Worm (Caenorhabditis elegans) whole organism, L1 larva: ENCODE data around the gene F57B9.8.
A peak's percentile ranks its signal among the peaks of the same experiment; 100 is the strongest.

Experiments
- C16A3.4 ChIP-seq: fragments of 150-350 bp; optimal IDR thresholded peaks from 2 replicates; lab custom pipeline; 2014; ENCODE audit warnings: missing biosample characterization, missing genetic modification characterization
- F16B12.6 ChIP-seq: fragments of 150-350 bp; optimal IDR thresholded peaks from 2 replicates; lab custom pipeline; 2014; ENCODE audit warnings: missing biosample characterization, missing genetic modification characterization
- Y116A8C.19 ChIP-seq: sonication (generic microtip); optimal IDR thresholded peaks from 2 replicates; lab custom pipeline; 2016; ENCODE audit warnings: missing compliant biosample characterization, missing genetic modification characterization, borderline replicate concordance
- aly-2 ChIP-seq: fragments of 150-350 bp; optimal IDR thresholded peaks from 2 replicates; lab custom pipeline; 2014; ENCODE audit warnings: missing biosample characterization, missing genetic modification characterization
- ama-1 ChIP-seq: fragments of 150-350 bp; optimal IDR thresholded peaks from 2 replicates; lab custom pipeline; 2014
- blmp-1 ChIP-seq: fragments of 150-350 bp; optimal IDR thresholded peaks from 2 replicates; lab custom pipeline; 2014; ENCODE audit warnings: missing biosample characterization, missing genetic modification characterization
- ceh-82 ChIP-seq, 3 experiments: fragments of 150-350 bp in 1 of 3; sonication (generic microtip) in 2 of 3; optimal IDR thresholded peaks; 2 replicates each; lab custom pipeline; 2014 to 2017; ENCODE audit warnings: missing biosample characterization in 3 of 3, missing genetic modification characterization in 3 of 3
- dpl-1 ChIP-seq, 3 experiments: fragments of 150-350 bp in 2 of 3; sonication (generic microtip) in 1 of 3; optimal IDR thresholded peaks; 2 replicates each; lab custom pipeline; 2014 to 2017; ENCODE audit warnings: missing biosample characterization in 3 of 3, missing genetic modification characterization in 3 of 3, missing genetic modification reagents in 3 of 3
- dsc-1 ChIP-seq: sonication (generic microtip); optimal IDR thresholded peaks from 2 replicates; lab custom pipeline; 2016; ENCODE audit warnings: mild to moderate bottlenecking, missing genetic modification characterization, missing compliant biosample characterization
- efl-1 ChIP-seq, 4 experiments: fragments of 150-350 bp; optimal IDR thresholded peaks in 3 of 4; peaks in 1 of 4; 1 replicate in 1 of 4; 2 replicates in 3 of 4; lab custom pipeline; 2014; ENCODE audit warnings: missing biosample characterization in 2 of 4, missing genetic modification characterization in 2 of 4, missing genetic modification reagents in 2 of 4
- elt-3 ChIP-seq, 6 experiments: fragments of 150-350 bp in 1 of 6; sonication (generic microtip); optimal IDR thresholded peaks; 2 replicates each; lab custom pipeline; 2017 to 2018; ENCODE audit warnings: missing biosample characterization in 6 of 6, missing genetic modification characterization in 6 of 6, inconsistent platforms in 1 of 6
- fkh-10 ChIP-seq: sonication (generic microtip); optimal IDR thresholded peaks from 2 replicates; lab custom pipeline; 2017; ENCODE audit warnings: missing biosample characterization, missing genetic modification reagents, missing genetic modification characterization
- fkh-4 ChIP-seq: sonication (generic microtip); optimal IDR thresholded peaks from 2 replicates; lab custom pipeline; 2016; ENCODE audit warnings: missing compliant biosample characterization, missing genetic modification characterization, borderline replicate concordance
- hlh-4 ChIP-seq: sonication (generic microtip); optimal IDR thresholded peaks from 2 replicates; lab custom pipeline; 2016; ENCODE audit warnings: mild to moderate bottlenecking, missing genetic modification characterization, missing compliant biosample characterization
- hpl-2 ChIP-seq: fragments of 150-350 bp; optimal IDR thresholded peaks from 2 replicates; lab custom pipeline; 2014; ENCODE audit warnings: missing biosample characterization, missing genetic modification reagents, missing genetic modification characterization
- isw-1 ChIP-seq: fragments of 200-800 bp; sonication (Bioruptor generic); IDR thresholded peaks from 2 replicates; pipeline ENCODE4 v1.3.6; 2022; ENCODE audit warnings: missing genetic modification characterization, missing compliant biosample characterization
- lin-14 ChIP-seq: fragments of 200-800 bp; sonication (Bioruptor generic); optimal IDR thresholded peaks from 2 replicates; lab custom pipeline; 2018; ENCODE audit warnings: mild to moderate bottlenecking, missing genetic modification characterization, moderate library complexity, missing compliant biosample characterization
- lin-35 ChIP-seq, 2 experiments: fragments of 150-350 bp; optimal IDR thresholded peaks; 2 replicates each; lab custom pipeline; 2014; ENCODE audit warnings: missing biosample characterization in 2 of 2, missing genetic modification characterization in 2 of 2, missing genetic modification reagents in 2 of 2
- lsy-2 ChIP-seq, 2 experiments: fragments of 150-350 bp; optimal IDR thresholded peaks; 2 replicates each; lab custom pipeline; 2014; ENCODE audit warnings: missing biosample characterization in 2 of 2, missing genetic modification characterization in 2 of 2
- mdl-1 ChIP-seq, 2 experiments: fragments of 150-350 bp; optimal IDR thresholded peaks; 2 replicates each; lab custom pipeline; 2014 to 2017; ENCODE audit warnings: missing biosample characterization in 2 of 2, missing genetic modification characterization in 2 of 2, inconsistent platforms in 1 of 2
- mep-1 ChIP-seq: fragments of 150-350 bp; optimal IDR thresholded peaks from 2 replicates; lab custom pipeline; 2014; ENCODE audit warnings: missing biosample characterization, missing genetic modification characterization
- nhr-11 ChIP-seq: fragments of 150-350 bp; optimal IDR thresholded peaks from 2 replicates; lab custom pipeline; 2014; ENCODE audit warnings: missing biosample characterization, missing genetic modification characterization
- nhr-20 ChIP-seq: sonication (generic microtip); optimal IDR thresholded peaks from 2 replicates; lab custom pipeline; 2016; ENCODE audit warnings: mild to moderate bottlenecking, missing genetic modification characterization, missing compliant biosample characterization
- nhr-47 ChIP-seq: sonication (generic microtip); optimal IDR thresholded peaks from 2 replicates; lab custom pipeline; 2016; ENCODE audit warnings: mild to moderate bottlenecking, missing genetic modification characterization, moderate library complexity, missing compliant biosample characterization
- nhr-71 ChIP-seq: sonication (generic microtip); optimal IDR thresholded peaks from 2 replicates; lab custom pipeline; 2016; ENCODE audit warnings: mild to moderate bottlenecking, missing genetic modification characterization, moderate library complexity, missing compliant biosample characterization
- nhr-85 ChIP-seq: sonication (generic microtip); peaks from one replicate; lab custom pipeline; 2016; ENCODE audit warnings: missing genetic modification characterization, inconsistent platforms, missing compliant biosample characterization
- nhr-90 ChIP-seq: sonication (generic microtip); optimal IDR thresholded peaks from 2 replicates; lab custom pipeline; 2016; ENCODE audit warnings: mild to moderate bottlenecking, missing genetic modification characterization, missing compliant biosample characterization; ENCODE audit not compliant: poor library complexity
- pag-3 ChIP-seq: sonication (generic microtip); optimal IDR thresholded peaks from 2 replicates; lab custom pipeline; 2017; ENCODE audit warnings: missing genetic modification characterization, mild to moderate bottlenecking, missing compliant biosample characterization, antibody characterized with exemption, borderline replicate concordance; ENCODE audit not compliant: insufficient read depth
- pqm-1 ChIP-seq: sonication (generic microtip); optimal IDR thresholded peaks from 3 replicates; lab custom pipeline; 2017; ENCODE audit warnings: missing biosample characterization, missing genetic modification characterization
- rnt-1 ChIP-seq: sonication (generic microtip); optimal IDR thresholded peaks from 2 replicates; lab custom pipeline; 2016; ENCODE audit warnings: mild to moderate bottlenecking, missing genetic modification characterization, moderate library complexity, missing compliant biosample characterization
- skn-1 ChIP-seq: fragments of 150-350 bp; optimal IDR thresholded peaks from 2 replicates; lab custom pipeline; 2014; ENCODE audit warnings: missing biosample characterization, missing genetic modification characterization
- snu-23 ChIP-seq: sonication (generic microtip); optimal IDR thresholded peaks from 2 replicates; lab custom pipeline; 2016; ENCODE audit warnings: missing genetic modification characterization, missing compliant biosample characterization
- sptf-1 ChIP-seq: fragments of 150-350 bp; optimal IDR thresholded peaks from 2 replicates; lab custom pipeline; 2014; ENCODE audit warnings: missing biosample characterization, missing genetic modification characterization
- swsn-7 ChIP-seq: sonication (generic microtip); optimal IDR thresholded peaks from 2 replicates; lab custom pipeline; 2016; ENCODE audit warnings: missing genetic modification characterization, missing compliant biosample characterization
- tbx-2 ChIP-seq: sonication (generic microtip); optimal IDR thresholded peaks from 2 replicates; lab custom pipeline; 2016; ENCODE audit warnings: missing genetic modification characterization, missing compliant biosample characterization
- unc-30 ChIP-seq: sonication (generic microtip); optimal IDR thresholded peaks from 2 replicates; lab custom pipeline; 2017; ENCODE audit warnings: missing biosample characterization, missing genetic modification characterization
- unc-86 ChIP-seq: sonication (generic microtip); optimal IDR thresholded peaks from 2 replicates; lab custom pipeline; 2016; ENCODE audit warnings: missing genetic modification characterization, missing compliant biosample characterization
- xbp-1 ChIP-seq: sonication (generic microtip); optimal IDR thresholded peaks from 2 replicates; lab custom pipeline; 2016; ENCODE audit warnings: missing genetic modification characterization, missing compliant biosample characterization
- ztf-4 ChIP-seq: fragments of 150-350 bp; optimal IDR thresholded peaks from 2 replicates; lab custom pipeline; 2014; ENCODE audit warnings: missing biosample characterization, missing genetic modification characterization

Gene F57B9.8

DNA sequence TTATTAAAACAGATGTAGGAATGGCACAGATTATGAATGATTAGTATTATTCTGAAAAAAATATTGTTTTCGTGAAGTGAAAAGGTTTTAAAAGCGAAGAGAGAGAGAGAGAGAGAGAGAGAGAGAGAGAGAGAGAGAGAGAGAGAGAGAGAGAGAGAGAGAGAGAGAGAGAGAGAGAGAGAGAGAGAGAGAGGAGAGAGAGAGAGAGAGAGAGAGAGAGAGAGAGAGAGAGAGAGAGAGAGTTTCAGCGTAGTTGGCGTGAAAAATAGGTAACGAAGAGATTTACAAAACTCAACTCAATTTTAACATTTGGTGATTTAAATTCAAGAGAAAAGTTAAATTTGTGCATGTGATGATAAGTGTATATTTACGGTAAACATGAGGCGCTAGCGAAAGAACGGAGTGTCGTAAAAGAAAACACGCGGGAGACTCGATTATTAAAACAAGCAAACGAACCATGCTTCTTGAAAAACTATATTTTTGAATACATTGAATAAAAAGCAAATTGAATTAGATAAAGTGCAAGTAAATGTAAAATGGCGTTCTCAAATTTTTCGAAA lies 33.0 kb upstream of the F57B9.8 start, which contains the start of gene panl-2 (continued):
- TF ChIP-seq dpl-1 (GFP tag; optimal IDR thresholded peaks at IDR 0.05; lab: Kevin White, UChicago) (peak; percentile 84 to 92 (median 89)), dsc-1 (tag; lab: Kevin White, UChicago) (no peak)

DNA sequence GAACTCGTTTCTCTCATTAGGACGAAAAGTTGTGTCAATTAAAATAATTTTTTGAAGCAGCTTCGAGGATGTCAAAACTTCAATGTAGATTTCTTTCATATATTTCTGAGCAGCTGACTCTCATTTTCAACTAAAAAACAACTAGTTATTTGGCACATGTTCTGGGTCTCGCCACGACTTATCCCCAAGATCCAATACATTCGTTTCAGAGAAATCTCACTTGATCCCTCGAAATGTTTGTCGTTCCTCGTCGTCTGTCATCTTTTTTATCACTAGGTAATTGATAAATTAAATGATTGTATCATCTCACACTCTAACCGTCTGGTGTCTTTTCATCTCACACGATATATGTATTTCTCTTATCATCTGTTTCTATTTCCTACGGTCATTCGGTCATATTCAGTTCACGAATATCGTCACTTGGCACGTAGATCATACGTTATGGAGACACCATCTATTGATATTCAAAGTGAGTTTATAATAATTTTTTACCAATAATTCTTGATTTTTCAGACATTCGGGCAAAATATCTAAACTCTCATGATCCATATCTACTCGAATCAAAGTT lies 26.9 kb upstream of the F57B9.8 start, which contains the start of the genes rpn-6.1 and F57B9.1:
TSS of gene rpn-6.1 (minus strand) at position 65 of the 568 bp plus-strand sequence.
TSS of gene F57B9.1 (plus strand) at position 154 of the 568 bp plus-strand sequence.
- TF ChIP-seq nhr-20 (peak; percentile 29), nhr-85 (tag; lab: Kevin White, UChicago) (peak; percentile 49), fkh-4 (no peak), ztf-4 (tag; lab: Kevin White, UChicago) (no peak), dpl-1 (GFP tag; optimal IDR thresholded peaks at IDR 0.05; lab: Kevin White, UChicago) (peak in 1 of 3 experiments; percentile 11), blmp-1 (tag; lab: Kevin White, UChicago) (peak; percentile 38), swsn-7 (tag; lab: Kevin White, UChicago) (no peak), lin-14 (GFP tag; lab: Kevin White, UChicago) (peak; percentile 40), nhr-90 (tag; lab: Kevin White, UChicago) (peak; percentile 6), pag-3 (tag; lab: Kevin White, UChicago) (peak; percentile 63), snu-23 (GFP tag; lab: Kevin White, UChicago) (peak; percentile 36), unc-86 (tag; lab: Kevin White, UChicago) (no peak), aly-2 (tag; lab: Kevin White, UChicago) (no peak), skn-1 (no peak), nhr-11 (tag; lab: Kevin White, UChicago) (no peak), lsy-2 (tag; optimal IDR thresholded peaks at IDR 0.05; lab: Kevin White, UChicago) (peak in 1 of 2 experiments; percentile 64), elt-3 (tag; optimal IDR thresholded peaks at IDR 0.05; lab: Kevin White, UChicago) (peak in 2 of 6 experiments; percentile 66 to 73), mep-1 (peak; percentile 15), nhr-71 (peak; percentile 12), efl-1 (optimal IDR thresholded peaks at IDR 0.05; lab: Kevin White, UChicago) (peak in 1 of 2 experiments; percentile 4), efl-1 (GFP tag; optimal IDR thresholded peaks at IDR 0.05 in 1 of 2; lab: Kevin White, UChicago) (peak in 1 of 2 experiments; percentile 68), lin-35 (GFP tag; optimal IDR thresholded peaks at IDR 0.05; lab: Kevin White, UChicago) (peak in 1 of 2 experiments; percentile 53)

DNA sequence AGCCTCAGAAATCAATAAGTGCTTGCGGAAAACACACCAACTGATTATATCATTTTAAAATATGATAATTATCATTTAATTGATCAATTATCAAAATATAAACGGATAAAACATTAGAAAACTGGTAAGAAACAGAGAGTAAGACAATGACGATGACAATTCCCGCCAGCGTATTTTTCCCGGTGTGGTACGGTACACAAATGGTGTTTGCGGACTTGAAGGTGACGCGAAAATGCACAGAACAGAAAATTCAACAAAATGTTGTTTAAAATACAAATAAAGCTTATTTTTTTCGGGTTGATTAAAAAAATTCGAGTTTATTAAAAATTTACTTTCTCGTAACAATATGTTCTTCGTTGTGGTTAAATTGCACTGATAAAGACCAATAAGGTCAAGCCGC lies 26.0 kb upstream of the F57B9.8 start:
- peak; percentile 4 for TF ChIP-seq nhr-47 (tag; lab: Kevin White, UChicago)
- peak; percentile 31 for TF ChIP-seq aly-2 (tag; lab: Kevin White, UChicago)
- TF ChIP-seq ztf-4 (tag; lab: Kevin White, UChicago), result no peak
- TF ChIP-seq hpl-2, result no peak
- no peak for TF ChIP-seq unc-30 (tag; lab: Kevin White, UChicago)
- TF ChIP-seq elt-3 (tag; optimal IDR thresholded peaks at IDR 0.05; lab: Kevin White, UChicago), result peak in 1 of 6 experiments; percentile 1
- TF ChIP-seq tbx-2, result peak; percentile 2
- peak; percentile 24 for TF ChIP-seq lin-14 (GFP tag; lab: Kevin White, UChicago)
- peak; percentile 68 to 70 for TF ChIP-seq efl-1 (optimal IDR thresholded peaks at IDR 0.05; lab: Kevin White, UChicago)
- TF ChIP-seq efl-1 (GFP tag; optimal IDR thresholded peaks at IDR 0.05 in 1 of 2; lab: Kevin White, UChicago), result peak; percentile 71 to 95
- TF ChIP-seq ama-1 (lab: Kevin White, UChicago), result peak; percentile 40
- TF ChIP-seq hlh-4 (tag; lab: Kevin White, UChicago), result no peak
- TF ChIP-seq snu-23 (GFP tag; lab: Kevin White, UChicago), result peak; percentile 49
- TF ChIP-seq ceh-82 (tag; optimal IDR thresholded peaks at IDR 0.05; lab: Kevin White, UChicago), result peak in 1 of 3 experiments; percentile 36
- peak; percentile 75 for TF ChIP-seq mep-1
- peak; percentile 7 for TF ChIP-seq xbp-1 (tag; lab: Kevin White, UChicago)
- peak; percentile 0 for TF ChIP-seq fkh-10
- no peak for TF ChIP-seq pqm-1 (tag; lab: Kevin White, UChicago)
- peak; percentile 25 for TF ChIP-seq rnt-1 (tag; lab: Kevin White, UChicago)
- peak; percentile 90 for TF ChIP-seq F16B12.6 (tag; lab: Kevin White, UChicago)
- TF ChIP-seq Y116A8C.19 (tag; lab: Kevin White, UChicago), result no peak
- TF ChIP-seq nhr-71, result peak; percentile 34
- TF ChIP-seq dpl-1 (GFP tag; optimal IDR thresholded peaks at IDR 0.05; lab: Kevin White, UChicago), result peak; percentile 52 to 78 (median 69)
- peak; percentile 67 to 80 for TF ChIP-seq lin-35 (GFP tag; optimal IDR thresholded peaks at IDR 0.05; lab: Kevin White, UChicago)
- peak; percentile 91 for TF ChIP-seq skn-1
- no peak for TF ChIP-seq sptf-1 (tag; lab: Kevin White, UChicago)
- TF ChIP-seq mdl-1 (tag; optimal IDR thresholded peaks at IDR 0.05; lab: Kevin White, UChicago), result peak in 1 of 2 experiments; percentile 31
- peak; percentile 25 for TF ChIP-seq nhr-20
- TF ChIP-seq lsy-2 (tag; optimal IDR thresholded peaks at IDR 0.05; lab: Kevin White, UChicago), result peak; percentile 94 to 98
- peak; percentile 67 for TF ChIP-seq C16A3.4 (tag; lab: Kevin White, UChicago)
- peak; percentile 57 for TF ChIP-seq blmp-1 (tag; lab: Kevin White, UChicago)
- TF ChIP-seq isw-1 (GFP tag; lab: Robert Waterston, UW), result 0 out of 2 replicates have a peak, but pooled peaks have one; percentile 10
- TF ChIP-seq swsn-7 (tag; lab: Kevin White, UChicago), result peak; percentile 9
